Worm (Caenorhabditis elegans) whole organism, young adult: ENCODE data around the gene C34C12.8.

Source experiments
- B0035.1 ChIP-seq: sonication (generic microtip); optimal IDR thresholded peaks from 2 replicates; lab custom pipeline; 2016; ENCODE audit warnings: missing genetic modification characterization, mild to moderate bottlenecking, missing compliant biosample characterization, missing genotype, missing genetic modification reagents
- B0336.3 ChIP-seq: fragments of 200-800 bp; sonication (Bioruptor generic); IDR thresholded peaks from 2 replicates; pipeline ENCODE4 v1.3.6; 2022; ENCODE audit warnings: missing genetic modification characterization, missing compliant biosample characterization
- D2030.7 ChIP-seq: fragments of 200-800 bp; sonication (Bioruptor generic); IDR thresholded peaks from 2 replicates; pipeline ENCODE4 v1.3.6; 2022; ENCODE audit warnings: missing genetic modification reagents, missing genetic modification characterization, missing compliant biosample characterization
- F10E7.11 ChIP-seq: sonication (generic microtip); optimal IDR thresholded peaks from 2 replicates; lab custom pipeline; 2017; ENCODE audit warnings: mild to moderate bottlenecking, missing genetic modification characterization, moderate library complexity, missing compliant biosample characterization
- F33H1.4 ChIP-seq: fragments of 200-800 bp; sonication (Bioruptor generic); IDR thresholded peaks from 2 replicates; pipeline ENCODE4 v1.3.6; 2022; ENCODE audit warnings: missing genetic modification reagents, missing genetic modification characterization, missing compliant biosample characterization
- F57C9.4 ChIP-seq: sonication (generic microtip); optimal IDR thresholded peaks from 2 replicates; lab custom pipeline; 2017; ENCODE audit warnings: mild to moderate bottlenecking, missing genetic modification characterization, missing compliant biosample characterization
- K12H6.12 ChIP-seq: fragments of 200-800 bp; sonication (Bioruptor generic); optimal IDR thresholded peaks from 2 replicates; lab custom pipeline; 2018; ENCODE audit warnings: mild to moderate bottlenecking, missing genetic modification characterization, missing compliant biosample characterization
- T26A5.8 ChIP-seq: sonication (generic microtip); optimal IDR thresholded peaks from 2 replicates; lab custom pipeline; 2016; ENCODE audit warnings: missing genetic modification characterization, missing compliant biosample characterization
- Y53F4B.3 ChIP-seq: fragments of 200-800 bp; sonication (Bioruptor generic); IDR thresholded peaks from 2 replicates; pipeline ENCODE4 v1.3.6; 2022; ENCODE audit warnings: missing genetic modification reagents, missing genetic modification characterization, missing compliant biosample characterization
- Y53G8AR.9 ChIP-seq: fragments of 200-800 bp; sonication (Bioruptor generic); conservative IDR thresholded peaks from 2 replicates; pipeline ENCODE4 v1.3.6; 2022; ENCODE audit warnings: missing genetic modification reagents, missing genetic modification characterization, missing compliant biosample characterization
- Y56A3A.18 ChIP-seq: fragments of 200-800 bp; sonication (Bioruptor generic); IDR thresholded peaks from 2 replicates; pipeline ENCODE4 v1.3.6; 2022; ENCODE audit warnings: missing genetic modification reagents, missing genetic modification characterization, missing compliant biosample characterization
- Y67H2A.10 ChIP-seq: fragments of 200-800 bp; sonication (Bioruptor generic); conservative IDR thresholded peaks from 2 replicates; pipeline ENCODE4 v1.3.6; 2022; ENCODE audit warnings: missing genetic modification reagents, missing genetic modification characterization, missing compliant biosample characterization
- Y79H2A.3 ChIP-seq: fragments of 200-800 bp; sonication (Bioruptor generic); conservative IDR thresholded peaks from 2 replicates; pipeline ENCODE4 v1.3.6; 2022; ENCODE audit warnings: missing genetic modification reagents, missing genetic modification characterization, missing compliant biosample characterization
- Y95B8A.8 ChIP-seq: fragments of 200-800 bp; sonication (Bioruptor generic); IDR thresholded peaks from 2 replicates; pipeline ENCODE4 v1.3.6; 2022; ENCODE audit warnings: missing genetic modification reagents, missing genetic modification characterization, missing compliant biosample characterization
- aptf-2 ChIP-seq: fragments of 200-800 bp; sonication (Bioruptor generic); conservative IDR thresholded peaks from 2 replicates; pipeline ENCODE4 v1.3.6; 2022; ENCODE audit warnings: missing genetic modification reagents, missing genetic modification characterization, missing compliant biosample characterization
- atf-7 ChIP-seq: sonication (generic microtip); optimal IDR thresholded peaks from 2 replicates; lab custom pipeline; 2017; ENCODE audit warnings: mild to moderate bottlenecking, missing genetic modification characterization, missing compliant biosample characterization
- attf-3 ChIP-seq: fragments of 200-800 bp; sonication (Bioruptor generic); conservative IDR thresholded peaks from 2 replicates; pipeline ENCODE4 v1.3.6; 2022; ENCODE audit warnings: missing genetic modification reagents, missing genetic modification characterization, missing compliant biosample characterization
- attf-5 ChIP-seq: fragments of 200-800 bp; sonication (Bioruptor generic); optimal IDR thresholded peaks from 2 replicates; lab custom pipeline; 2018; ENCODE audit warnings: mild to moderate bottlenecking, missing genetic modification characterization, missing compliant biosample characterization
- attf-6 ChIP-seq: fragments of 200-800 bp; sonication (Bioruptor generic); IDR thresholded peaks from 2 replicates; pipeline ENCODE4 v1.3.6; 2022; ENCODE audit warnings: missing genetic modification reagents, missing genetic modification characterization, missing compliant biosample characterization
- ccch-3 ChIP-seq: fragments of 200-800 bp; sonication (Bioruptor generic); optimal IDR thresholded peaks from 2 replicates; lab custom pipeline; 2018; ENCODE audit warnings: mild to moderate bottlenecking, missing genetic modification characterization, missing compliant biosample characterization
- cebp-1 ChIP-seq, 2 experiments: fragments of 200-800 bp in 1 of 2; sonication (Bioruptor generic) in 1 of 2; sonication (generic microtip) in 1 of 2; IDR thresholded peaks in 1 of 2; optimal IDR thresholded peaks in 1 of 2; 2 replicates each; pipeline versions ENCODE4 v1.3.6 to Lab custom; 2017 to 2022; ENCODE audit warnings: missing compliant biosample characterization in 2 of 2, missing genetic modification characterization in 2 of 2, mild to moderate bottlenecking in 1 of 2, missing genetic modification reagents in 1 of 2, moderate library complexity in 1 of 2
- ceh-27 ChIP-seq: fragments of 200-800 bp; sonication (Bioruptor generic); optimal IDR thresholded peaks from 2 replicates; lab custom pipeline; 2018; ENCODE audit warnings: mild to moderate bottlenecking, missing genetic modification characterization, moderate library complexity, missing compliant biosample characterization
- ceh-79 ChIP-seq: sonication (generic microtip); optimal IDR thresholded peaks from 2 replicates; lab custom pipeline; 2017; ENCODE audit warnings: mild to moderate bottlenecking, missing genetic modification characterization, missing compliant biosample characterization
- chd-7 ChIP-seq: sonication (generic microtip); optimal IDR thresholded peaks from 2 replicates; lab custom pipeline; 2016; ENCODE audit warnings: mild to moderate bottlenecking, missing genetic modification characterization, moderate library complexity, missing compliant biosample characterization
- dox-1 ChIP-seq: fragments of 200-800 bp; sonication (Bioruptor generic); IDR thresholded peaks from 2 replicates; pipeline ENCODE4 v1.3.6; 2022; ENCODE audit warnings: missing genetic modification reagents, missing genetic modification characterization, missing compliant biosample characterization
- efl-1 ChIP-seq: fragments of 150-350 bp; optimal IDR thresholded peaks from 2 replicates; lab custom pipeline; 2014; ENCODE audit warnings: missing biosample characterization, missing genetic modification reagents, missing genetic modification characterization
- ekl-4 ChIP-seq: fragments of 200-800 bp; sonication (Bioruptor generic); IDR thresholded peaks from 2 replicates; pipeline ENCODE4 v1.3.6; 2022; ENCODE audit warnings: missing genetic modification reagents, missing genetic modification characterization, missing compliant biosample characterization
- ets-4 ChIP-seq: fragments of 200-800 bp; sonication (Bioruptor generic); optimal IDR thresholded peaks from 2 replicates; lab custom pipeline; 2018; ENCODE audit warnings: mild to moderate bottlenecking, missing genetic modification characterization, missing compliant biosample characterization
- him-1 ChIP-seq: sonication (generic microtip); optimal IDR thresholded peaks from 2 replicates; lab custom pipeline; 2016; ENCODE audit warnings: missing genotype, missing genetic modification reagents, missing genetic modification characterization, missing compliant biosample characterization
- hmg-20 ChIP-seq: fragments of 200-800 bp; sonication (Bioruptor generic); IDR thresholded peaks from 2 replicates; pipeline ENCODE4 v1.3.6; 2022; ENCODE audit warnings: missing genetic modification reagents, missing genetic modification characterization, missing compliant biosample characterization
- lin-40 ChIP-seq: sonication (generic microtip); optimal IDR thresholded peaks from 2 replicates; lab custom pipeline; 2016; ENCODE audit warnings: missing genetic modification characterization, mild to moderate bottlenecking, missing compliant biosample characterization, missing genotype, missing genetic modification reagents
- lsl-1 ChIP-seq: fragments of 200-800 bp; sonication (Bioruptor generic); optimal IDR thresholded peaks from 2 replicates; lab custom pipeline; 2018; ENCODE audit warnings: mild to moderate bottlenecking, missing genetic modification characterization, moderate library complexity, missing compliant biosample characterization
- madf-3 ChIP-seq: fragments of 200-800 bp; sonication (Bioruptor generic); IDR thresholded peaks from 2 replicates; pipeline ENCODE4 v1.3.6; 2022; ENCODE audit warnings: missing genetic modification reagents, missing genetic modification characterization, missing compliant biosample characterization
- madf-6 ChIP-seq: fragments of 200-800 bp; sonication (Bioruptor generic); IDR thresholded peaks from 2 replicates; pipeline ENCODE4 v1.3.6; 2022; ENCODE audit warnings: missing genetic modification reagents, missing genetic modification characterization, missing compliant biosample characterization
- madf-8 ChIP-seq: fragments of 200-800 bp; sonication (Bioruptor generic); conservative IDR thresholded peaks from 2 replicates; pipeline ENCODE4 v1.3.6; 2022; ENCODE audit warnings: missing genetic modification reagents, missing genetic modification characterization, missing compliant biosample characterization
- mel-28 ChIP-seq: sonication (generic microtip); optimal IDR thresholded peaks from 2 replicates; lab custom pipeline; 2016; ENCODE audit warnings: borderline replicate concordance, mild to moderate bottlenecking, missing genetic modification characterization, missing compliant biosample characterization
- mes-4 ChIP-seq: sonication (generic microtip); optimal IDR thresholded peaks from 2 replicates; lab custom pipeline; 2016; ENCODE audit warnings: missing genotype, missing genetic modification characterization, missing compliant biosample characterization
- mxl-1 ChIP-seq: sonication (generic microtip); optimal IDR thresholded peaks from 2 replicates; lab custom pipeline; 2016; ENCODE audit warnings: missing genetic modification characterization, missing compliant biosample characterization
- nhr-80 ChIP-seq: sonication (generic microtip); optimal IDR thresholded peaks from 2 replicates; lab custom pipeline; 2016; ENCODE audit warnings: missing genetic modification characterization, missing compliant biosample characterization
- rcor-1 ChIP-seq: fragments of 200-800 bp; sonication (Bioruptor generic); IDR thresholded peaks from 2 replicates; pipeline ENCODE4 v1.3.6; 2022; ENCODE audit warnings: missing genetic modification reagents, missing genetic modification characterization, missing compliant biosample characterization
- snpc-3.4 ChIP-seq: sonication (generic microtip); optimal IDR thresholded peaks from 2 replicates; lab custom pipeline; 2017; ENCODE audit warnings: missing genetic modification characterization, mild to moderate bottlenecking, missing compliant biosample characterization, antibody characterized with exemption, moderate library complexity, missing genotype, missing genetic modification reagents
- tbp1 ChIP-seq: fragments of 200-800 bp; sonication (Bioruptor generic); optimal IDR thresholded peaks from 2 replicates; lab custom pipeline; 2018; ENCODE audit warnings: mild to moderate bottlenecking, missing genetic modification characterization, missing compliant biosample characterization
- tlf-1 ChIP-seq: fragments of 200-800 bp; sonication (Bioruptor generic); optimal IDR thresholded peaks from 2 replicates; lab custom pipeline; 2018; ENCODE audit warnings: mild to moderate bottlenecking, missing genetic modification characterization, missing compliant biosample characterization
- xnd-1 ChIP-seq: sonication (generic microtip); optimal IDR thresholded peaks from 2 replicates; lab custom pipeline; 2016; ENCODE audit warnings: missing genotype, missing genetic modification reagents, missing genetic modification characterization, missing compliant biosample characterization
- ztf-22 ChIP-seq: fragments of 200-800 bp; sonication (Bioruptor generic); optimal IDR thresholded peaks from 2 replicates; lab custom pipeline; 2018; ENCODE audit warnings: mild to moderate bottlenecking, missing genetic modification characterization, moderate library complexity, missing compliant biosample characterization
- ztf-26 ChIP-seq: sonication (generic microtip); optimal IDR thresholded peaks from 2 replicates; lab custom pipeline; 2017; ENCODE audit warnings: missing genetic modification characterization, missing compliant biosample characterization
- ztf-6 ChIP-seq: fragments of 200-800 bp; sonication (Bioruptor generic); IDR thresholded peaks from 2 replicates; pipeline ENCODE4 v1.3.6; 2022; ENCODE audit warnings: missing genetic modification reagents, missing genetic modification characterization, missing compliant biosample characterization

C34C12.8 gene

DNA sequence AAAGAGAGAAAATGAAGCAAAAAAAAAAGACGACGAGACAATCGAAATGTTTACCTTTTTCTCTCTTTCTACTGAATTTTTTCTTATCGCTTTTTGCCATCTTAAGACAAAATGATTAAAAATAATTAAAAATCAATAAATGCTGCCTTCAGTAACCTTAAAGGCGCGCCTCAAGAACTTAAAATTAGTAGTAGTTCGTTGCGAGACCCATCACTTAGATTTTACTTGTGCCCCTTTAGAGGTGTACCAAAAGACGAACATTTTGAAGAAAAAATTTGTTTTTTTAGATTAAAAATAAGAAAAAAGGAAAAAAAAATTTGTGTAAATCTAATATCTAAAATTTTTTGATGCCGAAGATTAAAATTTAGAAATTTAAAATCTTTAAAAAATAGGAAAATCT is 10.8 kb downstream of the C34C12.8 start:
- TF ChIP-seq rcor-1 (GFP tag; lab: Robert Waterston, UW) (no peak), him-1 (tag; lab: Kevin White, UChicago) (peak; percentile 48), chd-7 (tag; lab: Kevin White, UChicago) (no peak), attf-3 (no peak), nhr-80 (tag; lab: Kevin White, UChicago) (no peak), attf-6 (GFP tag; lab: Robert Waterston, UW) (no peak), D2030.7 (GFP tag; lab: Robert Waterston, UW) (peak; percentile 31; the same call in 1 of the 2 replicates), efl-1 (GFP tag; lab: Kevin White, UChicago) (peak; percentile 58), Y53G8AR.9 (GFP tag; lab: Robert Waterston, UW) (no peak), B0035.1 (no peak), F33H1.4 (peak; percentile 86), lin-40 (tag; lab: Kevin White, UChicago) (no peak), madf-6 (peak; percentile 81), ztf-6 (GFP tag; lab: Robert Waterston, UW) (no peak), ceh-79 (tag; lab: Kevin White, UChicago) (no peak), lsl-1 (GFP tag; lab: Kevin White, UChicago) (peak; percentile 90), snpc-3.4 (peak; percentile 30), mxl-1 (tag; lab: Kevin White, UChicago) (no peak), tlf-1 (GFP tag; lab: Kevin White, UChicago) (no peak), xnd-1 (tag; lab: Kevin White, UChicago) (peak; percentile 74), madf-8 (GFP tag; lab: Robert Waterston, UW) (peak; percentile 70)

DNA sequence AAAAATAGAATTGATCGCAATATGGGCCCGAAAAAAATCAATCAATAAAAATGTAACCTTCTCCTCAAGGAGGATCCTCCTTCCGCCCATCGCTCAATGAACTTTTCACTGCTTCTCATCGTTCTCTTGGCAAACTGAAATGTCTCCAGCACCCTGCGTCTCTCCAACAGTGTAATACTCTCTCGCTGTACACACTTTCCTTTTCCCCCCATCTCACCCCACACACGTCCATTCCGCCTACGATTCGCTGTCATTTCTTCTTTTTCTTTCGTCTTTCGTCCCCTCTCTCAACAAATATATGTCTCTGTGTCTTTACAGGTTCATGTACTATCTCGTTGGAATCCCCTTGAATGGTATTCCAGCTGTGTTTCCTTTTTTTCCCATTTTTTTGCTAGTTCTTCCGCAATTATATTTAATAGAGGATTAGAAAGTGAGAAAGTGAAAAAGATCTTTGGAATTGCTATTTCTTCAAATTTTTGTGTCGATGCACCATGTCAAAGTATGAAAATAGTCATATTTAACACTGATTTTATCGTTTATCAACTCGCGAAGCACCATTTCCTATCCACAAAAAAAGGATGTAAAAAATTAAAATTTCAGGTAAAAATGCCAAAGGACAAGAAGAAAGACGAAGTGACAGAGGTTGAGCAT is 11.3 kb downstream of the C34C12.8 start, which contains the start of gene rsu-1:
TSS of gene rsu-1 (plus strand) at position 601 of the 651 bp plus-strand sequence.
- TF ChIP-seq Y56A3A.18 (GFP tag; lab: Robert Waterston, UW), result peak; percentile 28; the same call in 1 of the 2 replicates
- no peak for TF ChIP-seq B0336.3 (GFP tag; lab: Robert Waterston, UW)
- TF ChIP-seq Y79H2A.3 (GFP tag; lab: Robert Waterston, UW), result no peak
- no peak for TF ChIP-seq F33H1.4
- TF ChIP-seq tbp1 (GFP tag; lab: Kevin White, UChicago), result no peak
- TF ChIP-seq F57C9.4 (tag; lab: Kevin White, UChicago), result no peak
- TF ChIP-seq ceh-27 (GFP tag; lab: Kevin White, UChicago), result peak; percentile 14
- TF ChIP-seq Y95B8A.8 (GFP tag; lab: Robert Waterston, UW), result no peak
- no peak for TF ChIP-seq T26A5.8 (tag; lab: Kevin White, UChicago)
- no peak for TF ChIP-seq ccch-3
- TF ChIP-seq aptf-2 (GFP tag; lab: Robert Waterston, UW), result no peak
- no peak for TF ChIP-seq rcor-1 (GFP tag; lab: Robert Waterston, UW)
- no peak for TF ChIP-seq K12H6.12 (tag; lab: Kevin White, UChicago)
- no peak for TF ChIP-seq Y53F4B.3 (GFP tag; lab: Robert Waterston, UW)
- TF ChIP-seq atf-7, result no peak
- no peak for TF ChIP-seq ztf-22
- TF ChIP-seq ekl-4 (GFP tag; lab: Robert Waterston, UW), result no peak
- TF ChIP-seq dox-1 (GFP tag; lab: Robert Waterston, UW), result peak; percentile 34; the same call in 1 of the 2 replicates
- TF ChIP-seq hmg-20 (GFP tag; lab: Robert Waterston, UW), result no peak
- TF ChIP-seq efl-1 (GFP tag; lab: Kevin White, UChicago), result no peak
- TF ChIP-seq cebp-1 (GFP tag; IDR thresholded peaks at IDR 0.05; lab: Robert Waterston, UW), result no peak
- TF ChIP-seq cebp-1 (tag; optimal IDR thresholded peaks at IDR 0.05; lab: Kevin White, UChicago), result peak; percentile 56
- no peak for TF ChIP-seq mes-4 (tag; lab: Kevin White, UChicago)
- TF ChIP-seq F10E7.11 (tag; lab: Kevin White, UChicago), result no peak
- no peak for TF ChIP-seq ztf-26 (tag; lab: Kevin White, UChicago)
- TF ChIP-seq Y67H2A.10, result no peak
- no peak for TF ChIP-seq ets-4 (GFP tag; lab: Kevin White, UChicago)
- TF ChIP-seq madf-3 (GFP tag; lab: Robert Waterston, UW), result no peak
- TF ChIP-seq attf-5 (GFP tag; lab: Kevin White, UChicago), result peak; percentile 31
- TF ChIP-seq lsl-1 (GFP tag; lab: Kevin White, UChicago), result no peak
- no peak for TF ChIP-seq mel-28 (tag; lab: Kevin White, UChicago)
